Worm (Caenorhabditis elegans): Measurements from ENCODE around the gene cng-1.
A peak's percentile ranks its signal among the peaks of the same experiment; 100 is the strongest.

cng-1 gene

DNA sequence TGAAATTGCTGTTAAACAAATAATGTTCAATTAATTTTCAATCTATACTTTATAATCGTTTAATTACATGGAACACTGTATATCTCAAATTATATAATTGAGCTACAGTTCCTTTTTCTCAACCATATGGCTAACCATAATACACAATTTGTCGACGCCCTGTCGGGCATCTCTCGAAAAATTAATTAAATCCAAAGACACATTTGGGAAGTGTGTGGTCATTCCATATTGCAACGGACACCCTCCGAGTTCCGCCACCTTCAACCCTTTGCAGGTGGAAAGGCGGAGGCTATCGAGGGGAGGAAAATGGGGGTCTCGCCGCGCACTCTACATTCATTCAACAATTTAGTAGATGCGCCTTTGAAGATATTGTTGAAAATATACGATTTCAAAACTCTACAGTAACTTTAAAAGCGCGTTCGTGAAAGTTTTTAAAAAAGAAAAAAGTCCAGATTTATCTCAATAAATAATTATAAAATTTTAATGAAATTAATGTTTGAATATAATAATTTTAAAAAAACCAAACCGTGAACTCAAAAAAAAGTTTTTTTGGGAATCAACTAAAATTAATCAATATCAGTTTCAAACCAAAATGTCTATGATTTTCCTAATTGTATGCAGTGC lies 2.3 kb downstream of the cng-1 start, which contains the start of gene F14H8.8:
TSS of gene F14H8.8 (plus strand) at position 574 of the 624 bp plus-strand sequence.
- TF ChIP-seq sup-37 (GFP tag; optimal IDR thresholded peaks at IDR 0.05) (no peak), efl-1 (optimal IDR thresholded peaks at IDR 0.05) (peak in 1 of 2 experiments; percentile 22), efl-1 (GFP tag; optimal IDR thresholded peaks at IDR 0.05 in 1 of 2) (no peak), nhr-20 (tag; optimal IDR thresholded peaks at IDR 0.05) (peak; percentile 35), nhr-90 (tag; optimal IDR thresholded peaks at IDR 0.05; ENCODE audit: poor library complexity) (peak; percentile 77), grh-1 (GFP tag; IDR thresholded peaks at IDR 0.05) (peak; percentile 49; the same call in 1 of the 2 replicates), ceh-82 (tag; optimal IDR thresholded peaks at IDR 0.05) (no peak), nhr-85 (tag) (peak; percentile 78), mep-1 (tag; optimal IDR thresholded peaks at IDR 0.05) (no peak), unc-98 (GFP tag; IDR thresholded peaks at IDR 0.05) (no peak), snpc-4 (tag; optimal IDR thresholded peaks at IDR 0.05) (peak; percentile 97), rnt-1 (tag; optimal IDR thresholded peaks at IDR 0.05) (peak; percentile 22), swsn-7 (tag; optimal IDR thresholded peaks at IDR 0.05) (peak; percentile 43), nhr-19 (GFP tag; conservative IDR thresholded peaks at IDR 0.05) (peak; percentile 69), nhr-47 (tag; optimal IDR thresholded peaks at IDR 0.05) (peak; percentile 55), dpl-1 (GFP tag; optimal IDR thresholded peaks at IDR 0.05) (peak in 1 of 3 experiments; percentile 12), lin-35 (GFP tag; optimal IDR thresholded peaks at IDR 0.05) (peak in 1 of 2 experiments; percentile 7)

DNA sequence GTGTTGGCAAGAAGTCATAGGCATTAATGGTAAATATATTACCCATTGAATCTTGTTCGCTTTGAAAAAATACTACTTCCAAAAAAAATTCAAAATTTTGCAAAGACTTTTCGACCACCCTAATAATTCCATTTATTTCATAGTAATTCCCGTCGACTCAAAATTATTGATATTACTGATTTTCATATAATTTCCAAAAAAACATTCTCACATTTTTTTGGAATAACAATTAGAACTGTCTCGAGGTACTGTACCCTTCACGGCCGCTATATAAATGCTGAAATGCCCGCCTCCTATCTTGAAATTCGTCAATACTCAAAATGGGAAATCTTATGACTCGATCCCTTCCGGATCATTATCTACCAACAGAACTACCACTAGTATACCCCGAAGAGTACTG lies 7.7 kb downstream of the cng-1 start, which contains the start of gene F14H8.4:
TSS of gene F14H8.4 (plus strand) at position 301 of the 400 bp plus-strand sequence.
- peak; percentile 58 for TF ChIP-seq ceh-8 (GFP tag; optimal IDR thresholded peaks at IDR 0.05)
- no peak for TF ChIP-seq ceh-90 (tag; optimal IDR thresholded peaks at IDR 0.05)

DNA sequence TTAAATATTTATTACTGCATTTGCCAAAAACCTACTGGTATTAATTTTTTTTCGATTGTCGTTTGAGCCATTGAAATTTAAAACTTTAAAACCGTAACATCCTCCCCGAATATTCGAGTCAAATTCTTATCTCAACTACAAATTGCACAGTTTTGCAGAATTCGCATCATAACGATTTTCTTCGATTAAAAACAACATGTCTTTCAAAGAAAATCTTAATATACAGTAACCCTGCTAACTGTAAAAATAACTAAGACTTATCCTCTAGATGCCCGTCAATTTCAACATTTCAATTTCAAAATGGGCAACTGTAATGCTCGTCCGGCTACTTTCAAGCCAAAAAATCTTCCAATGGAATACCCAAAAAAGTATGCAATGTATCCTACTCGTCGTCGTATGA lies 10.5 kb downstream of the cng-1 start, which contains the start of gene F14H8.5:
TSS of gene F14H8.5 (plus strand) at position 301 of the 400 bp plus-strand sequence.
- TF ChIP-seq zag-1 (tag; optimal IDR thresholded peaks at IDR 0.05) (no peak), ztf-4 (tag; optimal IDR thresholded peaks at IDR 0.05) (no peak), nhr-12 (tag; optimal IDR thresholded peaks at IDR 0.05) (no peak), mep-1 (tag; optimal IDR thresholded peaks at IDR 0.05) (no peak), tbx-2 (tag; optimal IDR thresholded peaks at IDR 0.05) (no peak), sup-37 (GFP tag; optimal IDR thresholded peaks at IDR 0.05) (no peak), dsc-1 (tag; optimal IDR thresholded peaks at IDR 0.05) (no peak), fkh-8 (tag; optimal IDR thresholded peaks at IDR 0.05) (no peak), ets-5 (GFP tag; IDR thresholded peaks at IDR 0.05) (no peak), zip-4 (GFP tag; optimal IDR thresholded peaks at IDR 0.05) (no peak), sox-4 (tag; optimal IDR thresholded peaks at IDR 0.05) (no peak), rnt-1 (tag; optimal IDR thresholded peaks at IDR 0.05) (no peak), irx-1 (tag; optimal IDR thresholded peaks at IDR 0.05) (no peak), aha-1 (tag; optimal IDR thresholded peaks at IDR 0.05) (no peak), alr-1 (tag; optimal IDR thresholded peaks at IDR 0.05; ENCODE audit: borderline replicate concordance) (no peak), ztf-11 (tag; optimal IDR thresholded peaks at IDR 0.05) (no peak), efl-3 (GFP tag; optimal IDR thresholded peaks at IDR 0.05) (no peak)

DNA sequence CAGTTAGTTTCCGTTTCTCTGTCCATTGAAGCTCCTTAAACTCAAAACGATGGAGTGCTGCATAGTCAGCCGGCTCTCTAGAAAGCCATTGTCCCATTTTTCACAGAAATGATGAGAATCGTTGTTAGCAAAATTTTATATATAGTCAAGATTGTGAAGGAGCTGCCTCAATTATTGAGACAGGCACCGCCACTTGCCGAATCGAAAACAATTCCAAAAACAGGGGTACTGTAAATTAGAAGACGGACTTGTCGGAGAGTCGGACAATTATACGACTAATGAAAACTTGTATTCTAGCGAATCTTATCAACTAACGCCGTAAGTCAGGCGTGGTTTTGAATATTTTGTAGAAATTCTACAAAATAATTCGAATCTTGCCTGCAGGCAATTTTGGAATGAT lies 11.0 kb downstream of the cng-1 start, which contains the start of gene F14H8.2:
TSS of gene F14H8.2 (minus strand) at position 101 of the 400 bp plus-strand sequence.
- no peak for TF ChIP-seq efl-1 (optimal IDR thresholded peaks at IDR 0.05)
- TF ChIP-seq efl-1 (GFP tag; optimal IDR thresholded peaks at IDR 0.05 in 1 of 2): peak in 1 of 2 experiments; percentile 59
- no peak for TF ChIP-seq tlp-1 (tag; optimal IDR thresholded peaks at IDR 0.05)
- no peak for TF ChIP-seq blmp-1 (tag; optimal IDR thresholded peaks at IDR 0.05)
- peak; percentile 1 for TF ChIP-seq ceh-8 (GFP tag; optimal IDR thresholded peaks at IDR 0.05)
- no peak for TF ChIP-seq pqm-1 (tag; optimal IDR thresholded peaks at IDR 0.05)
